Fruit fly (Drosophila melanogaster) whole organism, embryonic: ENCODE results near the gene Acp76A.

Experiments used
- CG10565 ChIP-seq: fragments of 200-800 bp; sonication (Bioruptor generic); optimal IDR thresholded peaks from 3 replicates; lab custom pipeline; 2016; ENCODE audit warnings: missing biosample characterization, mild to moderate bottlenecking, missing genetic modification characterization
- CG13287 ChIP-seq: fragments of 200-800 bp; sonication (Bioruptor generic); IDR thresholded peaks from 2 replicates; pipeline ENCODE4 v1.3.6; 2022; ENCODE audit warnings: missing biosample characterization, missing genetic modification characterization; ENCODE audit not compliant: partially characterized antibody
- Eip74EF ChIP-seq, 2 experiments: fragments of 200-800 bp in 1 of 2; fragments of >200 bp in 1 of 2; sonication (Bioruptor generic) in 1 of 2; optimal IDR thresholded peaks; 2 replicates each; lab custom pipeline; 2017 to 2019; ENCODE audit warnings: missing biosample characterization in 2 of 2, missing genetic modification characterization in 2 of 2, mild to moderate bottlenecking in 1 of 2, moderate library complexity in 1 of 2
- Gug ChIP-seq: fragments of 200-800 bp; sonication (Bioruptor generic); IDR thresholded peaks from 4 replicates; pipeline ENCODE4 v1.3.6; 2022; ENCODE audit warnings: missing biosample characterization, missing genetic modification characterization
- Sin3A ChIP-seq: fragments of >200 bp; optimal IDR thresholded peaks from 2 replicates; lab custom pipeline; 2018
- btn ChIP-seq: fragments of 200-800 bp; sonication (Bioruptor generic); optimal IDR thresholded peaks from 2 replicates; lab custom pipeline; 2016; ENCODE audit warnings: missing biosample characterization, missing genetic modification characterization
- h ChIP-seq: fragments of >200 bp; optimal IDR thresholded peaks from 2 replicates; lab custom pipeline; 2017
- inv ChIP-seq: fragments of 200-800 bp; sonication (Bioruptor generic); IDR thresholded peaks from 2 replicates; pipeline ENCODE4 v1.3.6; 2022; ENCODE audit warnings: missing biosample characterization, missing genetic modification characterization; ENCODE audit not compliant: partially characterized antibody
- mam ChIP-seq: fragments of 200-800 bp; sonication (Bioruptor generic); optimal IDR thresholded peaks from 3 replicates; lab custom pipeline; 2016; ENCODE audit warnings: missing biosample characterization, missing genetic modification characterization

DNA sequence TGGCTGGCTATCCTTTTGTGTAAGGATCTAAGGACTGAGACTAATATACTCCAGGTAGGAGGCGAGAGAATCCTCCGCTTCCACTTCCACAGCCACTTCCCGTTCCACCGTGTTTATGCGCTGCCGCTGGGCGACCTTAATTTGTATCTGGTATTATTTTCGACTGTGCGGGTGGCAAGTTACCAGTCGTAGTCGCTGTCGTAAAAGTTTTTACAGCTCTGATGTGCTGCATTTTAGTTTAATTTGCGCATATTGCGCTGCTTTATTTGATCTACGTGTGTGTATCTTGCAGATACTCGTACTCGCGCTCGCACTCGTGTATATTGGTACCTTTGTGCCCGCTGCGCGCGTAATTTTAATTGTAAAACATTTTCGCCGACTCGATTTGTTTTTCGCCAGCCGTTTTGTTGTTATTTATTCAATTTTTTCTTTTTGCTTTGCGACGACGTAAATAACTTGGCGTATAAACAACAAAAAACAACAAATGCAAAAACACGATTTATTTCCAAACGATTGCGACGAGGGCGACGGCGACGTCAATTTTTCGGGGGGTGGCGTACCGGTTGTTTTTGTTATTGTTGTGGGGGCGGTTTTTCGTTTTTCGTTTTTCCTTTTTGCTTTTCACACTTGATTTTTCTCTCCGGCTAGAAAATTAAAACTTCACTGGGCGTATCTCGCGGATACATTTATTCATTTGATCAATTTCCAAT lies 7.1 kb downstream of the Acp76A start:
- TF ChIP-seq mam (GFP tag; lab: Kevin White, UChicago) (no peak), h (lab: Kevin White, UChicago) (no peak), inv (GFP tag; lab: Robert Waterston, UW) (no peak), CG10565 (GFP tag; lab: Kevin White, UChicago) (no peak), CG13287 (GFP tag; lab: Robert Waterston, UW) (no peak), Eip74EF (GFP tag; optimal IDR thresholded peaks at IDR 0.05; lab: Kevin White, UChicago) (no peak), Gug (GFP tag; lab: Robert Waterston, UW) (no peak), Sin3A (lab: Kevin White, UChicago) (no peak), btn (GFP tag; lab: Kevin White, UChicago) (no peak)
